Worm (Caenorhabditis elegans) whole organism, young adult: ENCODE data around the gene zip-3.

ENCODE experiments used
- Y53G8AR.9 ChIP-seq: fragments of 200-800 bp; sonication (Bioruptor generic); conservative IDR thresholded peaks from 2 replicates; pipeline ENCODE4 v1.3.6; 2022; ENCODE audit warnings: missing genetic modification reagents, missing genetic modification characterization, missing compliant biosample characterization
- madf-6 ChIP-seq: fragments of 200-800 bp; sonication (Bioruptor generic); IDR thresholded peaks from 2 replicates; pipeline ENCODE4 v1.3.6; 2022; ENCODE audit warnings: missing genetic modification reagents, missing genetic modification characterization, missing compliant biosample characterization
- nhr-120 ChIP-seq: fragments of 200-800 bp; sonication (Bioruptor generic); IDR thresholded peaks from 2 replicates; pipeline ENCODE4 v1.3.6; 2022; ENCODE audit warnings: missing genetic modification characterization, missing compliant biosample characterization
- nhr-90 ChIP-seq: sonication (generic microtip); optimal IDR thresholded peaks from 2 replicates; lab custom pipeline; 2016; ENCODE audit warnings: missing genotype, mild to moderate bottlenecking, missing genetic modification characterization, missing compliant biosample characterization
- rec-8 ChIP-seq, 2 experiments: sonication (generic microtip); optimal IDR thresholded peaks; 2 replicates each; lab custom pipeline; 2016; ENCODE audit warnings: mild to moderate bottlenecking in 2 of 2, missing genetic modification characterization in 2 of 2, missing genetic modification reagents in 2 of 2, missing genotype in 2 of 2, missing biosample characterization in 1 of 2, missing compliant biosample characterization in 1 of 2, moderate library complexity in 1 of 2
- snpc-3.4 ChIP-seq: sonication (generic microtip); optimal IDR thresholded peaks from 2 replicates; lab custom pipeline; 2017; ENCODE audit warnings: missing genetic modification characterization, mild to moderate bottlenecking, missing compliant biosample characterization, antibody characterized with exemption, moderate library complexity, missing genotype, missing genetic modification reagents
- snpc-4 ChIP-seq, 5 experiments: fragments of 150-350 bp in 1 of 5; sonication (generic microtip) in 4 of 5; optimal IDR thresholded peaks; 2 replicates each; lab custom pipeline; 2014 to 2018; ENCODE audit warnings: missing genetic modification characterization in 5 of 5, missing biosample characterization in 3 of 5, antibody characterized with exemption in 2 of 5, mild to moderate bottlenecking in 2 of 5, missing compliant biosample characterization in 2 of 5, missing genotype in 2 of 5, moderate library complexity in 2 of 5, missing genetic modification reagents in 1 of 5

- TF ChIP-seq nhr-90 (tag; lab: Kevin White, UChicago) (no peak), rec-8 (tag; optimal IDR thresholded peaks at IDR 0.05; lab: Kevin White, UChicago) (no peak), Y53G8AR.9 (GFP tag; lab: Robert Waterston, UW) (no peak), nhr-120 (GFP tag; lab: Robert Waterston, UW) (no peak), snpc-3.4 (tag; lab: Kevin White, UChicago) (no peak), snpc-4 (GFP tag; optimal IDR thresholded peaks at IDR 0.05; lab: Kevin White, UChicago) (no peak), snpc-4 (tag; optimal IDR thresholded peaks at IDR 0.05; lab: Kevin White, UChicago) (no peak), madf-6 (GFP tag; lab: Robert Waterston, UW) (no peak)
Observed at ce11 chrII:13957437-13957836, at the start of gene zip-3.
